Fruit fly (Drosophila melanogaster) whole organism, embryonic: Measurements from ENCODE around the gene cno.
A peak's percentile ranks its signal among the peaks of the same experiment; 100 is the strongest.

Source experiments
- Antp ChIP-seq: fragments of 200-800 bp; sonication (Bioruptor generic); optimal IDR thresholded peaks from 3 replicates; lab custom pipeline; 2016; ENCODE audit warnings: missing biosample characterization, missing genetic modification characterization
- Bteb2 ChIP-seq: fragments of 200-800 bp; sonication (Bioruptor generic); optimal IDR thresholded peaks from 2 replicates; lab custom pipeline; 2016; ENCODE audit warnings: missing biosample characterization, missing genetic modification characterization
- CG11247 ChIP-seq: fragments of 200-800 bp; sonication (Bioruptor generic); IDR thresholded peaks from 2 replicates; pipeline ENCODE4 v1.3.6; 2022; ENCODE audit warnings: missing biosample characterization, missing genetic modification characterization
- CG11723 ChIP-seq: fragments of 200-800 bp; sonication (Bioruptor generic); optimal IDR thresholded peaks from 2 replicates; lab custom pipeline; 2017; ENCODE audit warnings: missing biosample characterization, mild to moderate bottlenecking, missing genetic modification characterization
- CG12155 ChIP-seq: fragments of 200-800 bp; sonication (Bioruptor generic); optimal IDR thresholded peaks from 3 replicates; lab custom pipeline; 2016; ENCODE audit warnings: missing biosample characterization, missing genetic modification characterization
- CG13296 ChIP-seq: fragments of 200-800 bp; sonication (Bioruptor generic); optimal IDR thresholded peaks from 3 replicates; lab custom pipeline; 2018; ENCODE audit warnings: missing biosample characterization, mild to moderate bottlenecking, missing genetic modification characterization
- CG14441 ChIP-seq: fragments of 200-800 bp; sonication (Bioruptor generic); IDR thresholded peaks from 2 replicates; pipeline ENCODE4 v1.3.6; 2022; ENCODE audit warnings: missing biosample characterization, missing genetic modification characterization
- CG14965 ChIP-seq: fragments of 200-800 bp; sonication (Bioruptor generic); optimal IDR thresholded peaks from 2 replicates; lab custom pipeline; 2016; ENCODE audit warnings: missing biosample characterization, missing genetic modification characterization, borderline replicate concordance
- CG15479 ChIP-seq: fragments of 200-800 bp; sonication (Bioruptor generic); optimal IDR thresholded peaks from 3 replicates; lab custom pipeline; 2019; ENCODE audit warnings: missing biosample characterization, mild to moderate bottlenecking, missing genetic modification characterization, moderate library complexity
- CG1603 ChIP-seq: fragments of 200-800 bp; sonication (Bioruptor generic); optimal IDR thresholded peaks from 2 replicates; lab custom pipeline; 2019; ENCODE audit warnings: missing biosample characterization, mild to moderate bottlenecking, missing genetic modification characterization, moderate library complexity
- CG16863 ChIP-seq: fragments of 200-800 bp; sonication (Bioruptor generic); optimal IDR thresholded peaks from 3 replicates; lab custom pipeline; 2016; ENCODE audit warnings: missing biosample characterization, missing genetic modification characterization
- CG18011 ChIP-seq: fragments of 200-800 bp; sonication (Bioruptor generic); optimal IDR thresholded peaks from 2 replicates; lab custom pipeline; 2017; ENCODE audit warnings: missing biosample characterization, missing genetic modification characterization, mild to moderate bottlenecking, moderate library complexity, missing genotype
- CG18619 ChIP-seq: fragments of 200-800 bp; sonication (Bioruptor generic); optimal IDR thresholded peaks from 3 replicates; lab custom pipeline; 2017; ENCODE audit warnings: missing biosample characterization, mild to moderate bottlenecking, missing genetic modification characterization
- CG30020 ChIP-seq: fragments of 200-800 bp; optimal IDR thresholded peaks from 2 replicates; lab custom pipeline; 2019; ENCODE audit warnings: missing biosample characterization, mild to moderate bottlenecking, missing genetic modification characterization, moderate library complexity
- CG31388 ChIP-seq: fragments of 200-800 bp; sonication (Bioruptor generic); optimal IDR thresholded peaks from 2 replicates; lab custom pipeline; 2016; ENCODE audit warnings: missing biosample characterization, missing genetic modification characterization
- CG4730 ChIP-seq: fragments of 200-800 bp; sonication (Bioruptor generic); IDR thresholded peaks from 2 replicates; pipeline ENCODE4 v1.3.6; 2022; ENCODE audit warnings: missing biosample characterization, missing genetic modification characterization
- CG7271 ChIP-seq: fragments of 200-800 bp; sonication (Bioruptor generic); optimal IDR thresholded peaks from 2 replicates; lab custom pipeline; 2018; ENCODE audit warnings: missing biosample characterization, mild to moderate bottlenecking, missing genetic modification characterization, moderate library complexity
- CoRest ChIP-seq: fragments of 200-800 bp; sonication (Bioruptor generic); optimal IDR thresholded peaks from 3 replicates; lab custom pipeline; 2018; ENCODE audit warnings: missing biosample characterization, mild to moderate bottlenecking, missing genetic modification characterization, moderate library complexity
- D19B ChIP-seq: fragments of 200-800 bp; sonication (Bioruptor generic); optimal IDR thresholded peaks from 2 replicates; lab custom pipeline; 2017; ENCODE audit warnings: missing biosample characterization, mild to moderate bottlenecking, missing genetic modification characterization
- E2f1 ChIP-seq: fragments of 200-800 bp; sonication (Bioruptor generic); IDR thresholded peaks from 2 replicates; pipeline ENCODE4 v1.3.6; 2022; ENCODE audit warnings: missing biosample characterization, missing genetic modification characterization
- Fer1 ChIP-seq: fragments of 200-800 bp; sonication (Bioruptor generic); optimal IDR thresholded peaks from 2 replicates; lab custom pipeline; 2017; ENCODE audit warnings: missing biosample characterization, mild to moderate bottlenecking, missing genetic modification characterization
- HHEX ChIP-seq: fragments of 200-800 bp; sonication (Bioruptor generic); optimal IDR thresholded peaks from 3 replicates; lab custom pipeline; 2017; ENCODE audit warnings: missing biosample characterization, mild to moderate bottlenecking, missing genetic modification characterization, missing genetic modification reagents
- Hmx ChIP-seq: fragments of 200-800 bp; sonication (Bioruptor generic); optimal IDR thresholded peaks from 2 replicates; lab custom pipeline; 2016; ENCODE audit warnings: missing biosample characterization, missing genetic modification characterization
- Hsf ChIP-seq: fragments of 200-800 bp; sonication (Bioruptor generic); optimal IDR thresholded peaks from 3 replicates; lab custom pipeline; 2016; ENCODE audit warnings: missing biosample characterization, missing genetic modification characterization
- Kr ChIP-seq: fragments of 200-800 bp; sonication (Bioruptor generic); optimal IDR thresholded peaks from 2 replicates; lab custom pipeline; 2017; ENCODE audit warnings: missing biosample characterization, mild to moderate bottlenecking, missing genetic modification characterization
- Pdp1 ChIP-seq, 2 experiments: fragments of 200-800 bp; sonication (Bioruptor generic); optimal IDR thresholded peaks; 3 replicates each; lab custom pipeline; 2016; ENCODE audit warnings: missing biosample characterization in 2 of 2, missing genetic modification characterization in 2 of 2, mild to moderate bottlenecking in 1 of 2, moderate library complexity in 1 of 2
- Sin3A ChIP-seq: fragments of >200 bp; optimal IDR thresholded peaks from 2 replicates; lab custom pipeline; 2018
- Vsx1 ChIP-seq: fragments of 200-800 bp; sonication (Bioruptor generic); optimal IDR thresholded peaks from 2 replicates; lab custom pipeline; 2017; ENCODE audit warnings: missing biosample characterization, mild to moderate bottlenecking, missing genetic modification characterization, missing genetic modification reagents
- Xbp1 ChIP-seq: fragments of 200-800 bp; sonication (Bioruptor generic); optimal IDR thresholded peaks from 3 replicates; lab custom pipeline; 2016; ENCODE audit warnings: missing biosample characterization, mild to moderate bottlenecking, missing genetic modification characterization
- ato ChIP-seq: fragments of 200-800 bp; sonication (Bioruptor generic); IDR thresholded peaks from 2 replicates; pipeline ENCODE4 v1.3.6; 2022; ENCODE audit warnings: missing biosample characterization, missing genetic modification characterization; ENCODE audit not compliant: partially characterized antibody
- cg ChIP-seq: fragments of 200-800 bp; sonication (Bioruptor generic); optimal IDR thresholded peaks from 3 replicates; lab custom pipeline; 2019; ENCODE audit warnings: missing biosample characterization, mild to moderate bottlenecking, missing genetic modification characterization, moderate library complexity
- chif ChIP-seq, 2 experiments: fragments of 200-800 bp; sonication (Bioruptor generic); optimal IDR thresholded peaks; 3 replicates each; lab custom pipeline; 2016; ENCODE audit warnings: missing biosample characterization in 2 of 2, missing genetic modification characterization in 2 of 2
- cwo ChIP-seq: fragments of 200-800 bp; sonication (Bioruptor generic); optimal IDR thresholded peaks from 3 replicates; lab custom pipeline; 2017; ENCODE audit warnings: missing biosample characterization, missing genetic modification characterization, mild to moderate bottlenecking, moderate library complexity, missing genetic modification reagents
- jing ChIP-seq: fragments of 200-800 bp; sonication (Bioruptor generic); optimal IDR thresholded peaks from 2 replicates; lab custom pipeline; 2018; ENCODE audit warnings: missing biosample characterization, mild to moderate bottlenecking, missing genetic modification characterization
- klu ChIP-seq: fragments of 200-800 bp; sonication (Bioruptor generic); IDR thresholded peaks from 2 replicates; pipeline ENCODE4 v1.3.6; 2022; ENCODE audit warnings: missing biosample characterization, missing genetic modification characterization
- kni ChIP-seq: fragments of 200-800 bp; sonication (Bioruptor generic); optimal IDR thresholded peaks from 3 replicates; lab custom pipeline; 2017; ENCODE audit warnings: mild to moderate bottlenecking, missing biosample characterization, missing genetic modification reagents, missing genetic modification characterization
- maf-S ChIP-seq: fragments of 200-800 bp; sonication (Bioruptor generic); optimal IDR thresholded peaks from 2 replicates; lab custom pipeline; 2016; ENCODE audit warnings: missing biosample characterization, missing genetic modification characterization
- mam ChIP-seq: fragments of 200-800 bp; sonication (Bioruptor generic); optimal IDR thresholded peaks from 3 replicates; lab custom pipeline; 2016; ENCODE audit warnings: missing biosample characterization, missing genetic modification characterization
- oc ChIP-seq: fragments of 200-800 bp; sonication (Bioruptor generic); optimal IDR thresholded peaks from 2 replicates; lab custom pipeline; 2018; ENCODE audit warnings: missing biosample characterization, mild to moderate bottlenecking, missing genetic modification characterization, moderate library complexity
- ro ChIP-seq: fragments of 200-800 bp; sonication (Bioruptor generic); IDR thresholded peaks from 2 replicates; pipeline ENCODE4 v1.3.6; 2022; ENCODE audit warnings: missing biosample characterization, missing genetic modification characterization
- row ChIP-seq: fragments of 200-800 bp; sonication (Bioruptor generic); IDR thresholded peaks from 3 replicates; pipeline ENCODE4 v1.3.6; 2022; ENCODE audit warnings: missing biosample characterization, missing genetic modification characterization
- sc ChIP-seq, 3 experiments: fragments of >200 bp in 2 of 3; fragments of 200-800 bp in 1 of 3; sonication (Bioruptor generic) in 1 of 3; optimal IDR thresholded peaks; 2 replicates in 2 of 3; 3 replicates in 1 of 3; lab custom pipeline; 2017; ENCODE audit warnings: mild to moderate bottlenecking in 1 of 3, missing biosample characterization in 1 of 3, missing genetic modification characterization in 1 of 3, missing genetic modification reagents in 1 of 3
- sisA ChIP-seq: fragments of 200-800 bp; sonication (Bioruptor generic); IDR thresholded peaks from 2 replicates; pipeline ENCODE4 v1.3.6; 2022; ENCODE audit warnings: missing biosample characterization, missing genetic modification characterization
- slou ChIP-seq: fragments of 200-800 bp; sonication (Bioruptor generic); optimal IDR thresholded peaks from 3 replicates; lab custom pipeline; 2016; ENCODE audit warnings: missing biosample characterization, missing genetic modification characterization
- twi ChIP-seq: fragments of 200-800 bp; optimal IDR thresholded peaks from 2 replicates; lab custom pipeline; 2019; ENCODE audit warnings: missing biosample characterization, mild to moderate bottlenecking, missing genetic modification characterization, moderate library complexity
- unpg ChIP-seq: fragments of 200-800 bp; sonication (Bioruptor generic); optimal IDR thresholded peaks from 3 replicates; lab custom pipeline; 2018; ENCODE audit warnings: missing biosample characterization, mild to moderate bottlenecking, missing genetic modification characterization, moderate library complexity
- vvl ChIP-seq: fragments of 200-800 bp; sonication (Bioruptor generic); IDR thresholded peaks from 2 replicates; pipeline ENCODE4 v1.3.6; 2022; ENCODE audit warnings: missing biosample characterization, missing genetic modification characterization

cno gene

DNA sequence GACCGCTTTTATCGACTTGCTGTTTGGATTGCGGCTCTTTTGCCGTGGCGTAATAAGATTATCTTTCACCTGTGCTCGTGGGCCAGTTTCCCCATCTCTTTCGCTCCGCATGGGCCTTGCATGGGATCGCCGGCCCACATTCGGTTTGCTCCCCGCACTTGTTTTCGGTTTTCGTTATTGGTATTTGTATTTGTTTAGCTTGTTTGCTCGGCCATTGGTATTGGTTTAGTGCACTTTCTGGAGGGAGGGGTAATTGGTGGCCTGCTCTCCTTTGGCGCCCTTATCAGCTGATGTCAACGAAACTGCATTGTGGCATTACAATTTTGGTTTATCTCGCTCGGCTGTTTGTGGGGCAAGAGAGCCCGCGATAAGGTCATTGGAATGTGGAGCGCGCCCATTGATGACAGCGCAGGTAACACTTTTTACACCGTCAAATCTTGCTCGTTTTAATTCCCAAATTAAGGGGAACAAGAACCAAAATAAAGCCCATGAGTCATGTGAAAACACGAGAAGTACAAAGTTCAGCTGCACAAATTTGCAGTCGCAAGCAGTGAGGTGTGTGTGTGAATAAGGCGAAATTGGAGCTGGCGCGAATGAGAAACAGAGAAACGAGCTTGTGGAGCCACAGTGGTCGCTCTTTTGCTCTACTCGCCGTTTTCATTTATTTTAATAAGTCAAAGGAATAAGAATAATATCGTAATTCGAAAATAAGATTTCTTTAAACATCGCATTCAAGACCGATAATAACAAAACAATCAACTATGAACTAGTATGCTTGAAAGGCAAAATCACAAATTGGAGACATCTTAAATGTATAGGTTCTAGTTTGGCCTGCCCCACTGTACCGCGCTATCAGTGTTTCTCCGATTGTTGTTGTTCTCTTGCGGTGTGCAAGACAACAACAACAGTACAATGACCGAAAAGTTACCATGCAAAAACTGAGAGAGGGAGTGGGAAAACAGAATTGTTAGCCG lies 1.6 kb downstream of the cno start (continued):
- TF ChIP-seq E2f1 = peak; percentile 92
- TF ChIP-seq row (GFP tag; lab: Robert Waterston, UW) = peak; percentile 81
- TF ChIP-seq HHEX = peak; percentile 98
- TF ChIP-seq Fer1 = peak; percentile 84
- peak; percentile 98 for TF ChIP-seq CG1603 (tag; lab: Kevin White, UChicago)
- peak; percentile 99 for TF ChIP-seq Vsx1 (GFP tag; lab: Kevin White, UChicago)
- peak; percentile 24 for TF ChIP-seq Hmx (GFP tag; lab: Kevin White, UChicago)
- TF ChIP-seq CG4730 (GFP tag; lab: Robert Waterston, UW) = peak; percentile 75
- peak; percentile 76 for TF ChIP-seq CG18011 (GFP tag; lab: Kevin White, UChicago)
- TF ChIP-seq CG7271 (tag; lab: Kevin White, UChicago) = peak; percentile 92
- TF ChIP-seq jing = peak; percentile 93
- peak; percentile 99 for TF ChIP-seq chif (GFP tag; optimal IDR thresholded peaks at IDR 0.05; lab: Kevin White, UChicago)
- TF ChIP-seq sisA (GFP tag; lab: Robert Waterston, UW) = peak; percentile 83
- TF ChIP-seq CG31388 = peak; percentile 96
- peak; percentile 82 for TF ChIP-seq mam (GFP tag; lab: Kevin White, UChicago)
- TF ChIP-seq vvl (GFP tag; lab: Robert Waterston, UW) = peak; percentile 97
- TF ChIP-seq twi (tag; lab: Kevin White, UChicago) = peak; percentile 88
- TF ChIP-seq cwo (GFP tag; lab: Kevin White, UChicago) = peak; percentile 64
- TF ChIP-seq CG16863 (GFP tag; lab: Kevin White, UChicago) = peak; percentile 99
- peak; percentile 68 for TF ChIP-seq CG14441 (GFP tag; lab: Robert Waterston, UW)
- peak; percentile 82 for TF ChIP-seq CG15479 (GFP tag; lab: Kevin White, UChicago)
- peak; percentile 86 for TF ChIP-seq CoRest (tag; lab: Kevin White, UChicago)
- TF ChIP-seq kni (GFP tag; lab: Kevin White, UChicago) = peak; percentile 100
- peak; percentile 86 for TF ChIP-seq Xbp1 (GFP tag; lab: Kevin White, UChicago)
- TF ChIP-seq CG11247 (GFP tag; lab: Robert Waterston, UW) = peak; percentile 90
- peak; percentile 98 for TF ChIP-seq maf-S (GFP tag; lab: Kevin White, UChicago)
- peak; percentile 99 for TF ChIP-seq CG11723 (GFP tag; lab: Kevin White, UChicago)
- TF ChIP-seq CG13296 (GFP tag; lab: Kevin White, UChicago) = peak; percentile 73
- peak; percentile 93 for TF ChIP-seq unpg (GFP tag; lab: Kevin White, UChicago)
- TF ChIP-seq cg (GFP tag; lab: Kevin White, UChicago) = peak; percentile 56
- peak; percentile 93 for TF ChIP-seq Hsf (GFP tag; lab: Kevin White, UChicago)
- peak; percentile 92 to 97 for TF ChIP-seq Pdp1 (GFP tag; optimal IDR thresholded peaks at IDR 0.05; lab: Kevin White, UChicago)
- no peak for TF ChIP-seq Sin3A (lab: Kevin White, UChicago)
- TF ChIP-seq ro (GFP tag; lab: Robert Waterston, UW) = peak; percentile 79
- TF ChIP-seq ato (GFP tag; lab: Robert Waterston, UW) = no peak
- TF ChIP-seq oc (tag; lab: Kevin White, UChicago) = peak; percentile 99
- TF ChIP-seq D19B = no peak
- TF ChIP-seq CG30020 (tag; lab: Kevin White, UChicago) = peak; percentile 68
- peak; percentile 98 for TF ChIP-seq Antp
- TF ChIP-seq klu = peak; percentile 51
- peak; percentile 95 for TF ChIP-seq CG14965 (GFP tag; lab: Kevin White, UChicago)
- peak; percentile 100 for TF ChIP-seq Kr (GFP tag; lab: Kevin White, UChicago)
- TF ChIP-seq slou = peak; percentile 86
- TF ChIP-seq CG12155 (GFP tag; lab: Kevin White, UChicago) = peak; percentile 79
- TF ChIP-seq CG18619 = peak; percentile 97
- TF ChIP-seq Bteb2 (GFP tag; lab: Kevin White, UChicago) = peak; percentile 84
- no peak for TF ChIP-seq sc (optimal IDR thresholded peaks at IDR 0.05; lab: Kevin White, UChicago)
- peak; percentile 100 for TF ChIP-seq sc (GFP tag; optimal IDR thresholded peaks at IDR 0.05; lab: Kevin White, UChicago)
